Worm (Caenorhabditis elegans): ENCODE results near the gene del-9.

The del-9 gene

ce11 chrX:3566856-3567255, 50.3 kb downstream of the del-9 start:
- no peak for TF ChIP-seq unc-62 (GFP tag; optimal IDR thresholded peaks at IDR 0.05)

- no peak for TF ChIP-seq unc-62 (GFP tag; optimal IDR thresholded peaks at IDR 0.05)
Observed at ce11 chrX:3563903-3564302, 53.2 kb downstream of the del-9 start, which contains the start of gene vit-4. Gene vit-4, minus strand, starts transcription at chrX:3563965.
